Worm (Caenorhabditis elegans) whole organism, L3 larva: Measurements from ENCODE around the gene cyp-13A7.

Experiments used
- egl-27 ChIP-seq: sonication (generic microtip); optimal IDR thresholded peaks from 4 replicates; lab custom pipeline; 2017; ENCODE audit warnings: missing biosample characterization, missing genetic modification reagents, missing genetic modification characterization
- elt-3 ChIP-seq, 3 experiments: fragments of 150-350 bp in 1 of 3; sonication (generic microtip) in 2 of 3; optimal IDR thresholded peaks; 2 replicates in 2 of 3; 4 replicates in 1 of 3; lab custom pipeline; 2014 to 2017; ENCODE audit warnings: missing biosample characterization in 3 of 3, missing genetic modification characterization in 3 of 3
- hmg-11 ChIP-seq: sonication (generic microtip); optimal IDR thresholded peaks from 2 replicates; lab custom pipeline; 2016; ENCODE audit warnings: missing genetic modification characterization, missing compliant biosample characterization
- nhr-12 ChIP-seq: fragments of 150-350 bp; optimal IDR thresholded peaks from 2 replicates; lab custom pipeline; 2014; ENCODE audit warnings: missing biosample characterization, missing genetic modification characterization
- nhr-76 ChIP-seq: fragments of 150-350 bp; sonication (generic microtip); optimal IDR thresholded peaks from 5 replicates; lab custom pipeline; 2014; ENCODE audit warnings: missing biosample characterization, missing genetic modification characterization
- sea-2 ChIP-seq: fragments of 150-350 bp; sonication (generic microtip); optimal IDR thresholded peaks from 4 replicates; lab custom pipeline; 2014; ENCODE audit warnings: missing biosample characterization, missing genetic modification reagents, missing genetic modification characterization
- snpc-4 ChIP-seq: fragments of 150-350 bp; optimal IDR thresholded peaks from 2 replicates; lab custom pipeline; 2014; ENCODE audit warnings: missing biosample characterization, missing genetic modification characterization

- TF ChIP-seq nhr-76 = no peak
- no peak for TF ChIP-seq egl-27 (tag; lab: Kevin White, UChicago)
- TF ChIP-seq sea-2 (GFP tag; lab: Kevin White, UChicago) = no peak
- TF ChIP-seq nhr-12 (tag; lab: Kevin White, UChicago) = no peak
- TF ChIP-seq hmg-11 (tag; lab: Kevin White, UChicago) = no peak
- no peak for TF ChIP-seq snpc-4
- no peak for TF ChIP-seq elt-3 (tag; optimal IDR thresholded peaks at IDR 0.05; lab: Kevin White, UChicago)
These were observed 41.8 kb downstream of the cyp-13A7 start, which contains the start of gene chil-9 for ce11 chrII:9845239-9845638.
